Worm (Caenorhabditis elegans): ENCODE data around the gene F17E9.2.

ce11 chrIV:8333954-8333987 is 21.9 kb upstream of the F17E9.2 start, which contains the start of gene his-31:
- TF ChIP-seq nhr-129 (tag; optimal IDR thresholded peaks at IDR 0.05) (no peak), zag-1 (tag; optimal IDR thresholded peaks at IDR 0.05) (no peak), unc-62 (GFP tag; optimal IDR thresholded peaks at IDR 0.05) (no peak), ceh-82 (tag; optimal IDR thresholded peaks at IDR 0.05) (no peak), nhr-12 (tag; optimal IDR thresholded peaks at IDR 0.05) (no peak), snpc-4 (tag; optimal IDR thresholded peaks at IDR 0.05) (no peak), egl-27 (tag; optimal IDR thresholded peaks at IDR 0.05) (no peak), aly-2 (tag; optimal IDR thresholded peaks at IDR 0.05) (no peak), ama-1 (optimal IDR thresholded peaks at IDR 0.05) (no peak), ztf-11 (tag; optimal IDR thresholded peaks at IDR 0.05) (no peak), elt-3 (tag; optimal IDR thresholded peaks at IDR 0.05) (no peak), mdl-1 (tag; optimal IDR thresholded peaks at IDR 0.05) (no peak)

All from whole organism, L2 larva.